Fruit fly (Drosophila melanogaster): ENCODE data around the gene CG32563.

Gene CG32563

DNA sequence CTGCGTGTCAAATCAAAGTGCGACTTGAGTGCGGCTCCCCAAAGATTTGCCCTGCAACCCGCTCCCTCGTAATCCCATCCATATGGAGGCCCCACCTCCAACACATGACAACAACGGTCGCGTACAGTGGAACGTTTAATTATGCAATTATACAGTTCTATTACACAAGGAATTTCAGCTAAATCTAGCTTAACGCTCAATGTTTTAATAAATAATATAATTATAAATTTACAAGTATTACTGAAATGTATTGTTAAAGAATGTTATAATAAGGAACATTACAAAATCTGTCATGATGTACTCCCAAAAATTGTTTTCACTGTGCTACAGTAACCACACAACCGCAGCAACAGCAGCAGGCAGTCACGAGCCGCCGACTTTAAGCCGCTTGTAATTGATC is 34.1 kb upstream of the CG32563 start (continued):
- TF ChIP-seq CG17359 (tag; optimal IDR thresholded peaks at IDR 0.05) (peak; percentile 61), CG6683 (GFP tag; optimal IDR thresholded peaks at IDR 0.05) (no peak), sob (GFP tag; IDR thresholded peaks at IDR 0.05) (no peak), E2f1 (GFP tag; IDR thresholded peaks at IDR 0.05) (0 out of 2 replicates have a peak, but pooled peaks have one; percentile 14), Xrp1 (GFP tag; IDR thresholded peaks at IDR 0.05) (peak; percentile 69), Sox102F (GFP tag; optimal IDR thresholded peaks at IDR 0.05) (peak; percentile 24), hkb (optimal IDR thresholded peaks at IDR 0.05) (no peak), hkb (GFP tag; IDR thresholded peaks at IDR 0.05) (0 out of 2 replicates have a peak, but pooled peaks have one; percentile 24), CG15601 (tag; optimal IDR thresholded peaks at IDR 0.05) (peak; percentile 40), CG18599 (GFP tag; optimal IDR thresholded peaks at IDR 0.05) (peak; percentile 7), onecut (GFP tag; IDR thresholded peaks at IDR 0.05) (no peak), H15 (GFP tag; IDR thresholded peaks at IDR 0.05) (0 out of 3 replicates have a peak, but pooled peaks have one; percentile 40), CG10979 (tag; optimal IDR thresholded peaks at IDR 0.05) (peak; percentile 51), aop (GFP tag; IDR thresholded peaks at IDR 0.05) (no peak), ind (GFP tag; optimal IDR thresholded peaks at IDR 0.05) (peak; percentile 1), ttk (GFP tag; IDR thresholded peaks at IDR 0.05) (peak; percentile 58), phol (tag; optimal IDR thresholded peaks at IDR 0.05) (peak; percentile 36), Ptx1 (GFP tag; IDR thresholded peaks at IDR 0.05) (peak; percentile 35), lab (GFP tag; optimal IDR thresholded peaks at IDR 0.05) (peak; percentile 11), CG12219 (GFP tag; optimal IDR thresholded peaks at IDR 0.05) (no peak), B-H1 (GFP tag; IDR thresholded peaks at IDR 0.05) (no peak), kni (GFP tag; optimal IDR thresholded peaks at IDR 0.05) (peak; percentile 3), CG6791 (GFP tag; IDR thresholded peaks at IDR 0.05; ENCODE audit: partially characterized antibody) (no peak), CG1792 (GFP tag; optimal IDR thresholded peaks at IDR 0.05) (no peak), Bteb2 (GFP tag; optimal IDR thresholded peaks at IDR 0.05) (no peak), nmo (GFP tag; optimal IDR thresholded peaks at IDR 0.05) (peak; percentile 32), CG4424 (GFP tag; optimal IDR thresholded peaks at IDR 0.05) (peak; percentile 5), Rx (GFP tag; IDR thresholded peaks at IDR 0.05) (peak; percentile 46; the same call in 1 of the 2 replicates), gem (tag; optimal IDR thresholded peaks at IDR 0.05) (peak; percentile 52), CG31441 (GFP tag; IDR thresholded peaks at IDR 0.05) (peak; percentile 40; the same call in 1 of the 2 replicates), HLH3B (GFP tag; IDR thresholded peaks at IDR 0.05) (0 out of 2 replicates have a peak, but pooled peaks have one; percentile 11), Hr78 (GFP tag; optimal IDR thresholded peaks at IDR 0.05) (peak in 1 of 2 experiments; percentile 5), CG12391 (tag; optimal IDR thresholded peaks at IDR 0.05) (peak; percentile 21), zfh1 (GFP tag; IDR thresholded peaks at IDR 0.05) (peak; percentile 54; the same call in 1 of the 3 replicates), bsh (GFP tag; optimal IDR thresholded peaks at IDR 0.05) (peak in 1 of 2 experiments; percentile 40), CG11504 (tag; optimal IDR thresholded peaks at IDR 0.05) (peak; percentile 49), Dad (GFP tag; optimal IDR thresholded peaks at IDR 0.05) (no peak), Asciz (GFP tag; optimal IDR thresholded peaks at IDR 0.05) (peak; percentile 20)

DNA sequence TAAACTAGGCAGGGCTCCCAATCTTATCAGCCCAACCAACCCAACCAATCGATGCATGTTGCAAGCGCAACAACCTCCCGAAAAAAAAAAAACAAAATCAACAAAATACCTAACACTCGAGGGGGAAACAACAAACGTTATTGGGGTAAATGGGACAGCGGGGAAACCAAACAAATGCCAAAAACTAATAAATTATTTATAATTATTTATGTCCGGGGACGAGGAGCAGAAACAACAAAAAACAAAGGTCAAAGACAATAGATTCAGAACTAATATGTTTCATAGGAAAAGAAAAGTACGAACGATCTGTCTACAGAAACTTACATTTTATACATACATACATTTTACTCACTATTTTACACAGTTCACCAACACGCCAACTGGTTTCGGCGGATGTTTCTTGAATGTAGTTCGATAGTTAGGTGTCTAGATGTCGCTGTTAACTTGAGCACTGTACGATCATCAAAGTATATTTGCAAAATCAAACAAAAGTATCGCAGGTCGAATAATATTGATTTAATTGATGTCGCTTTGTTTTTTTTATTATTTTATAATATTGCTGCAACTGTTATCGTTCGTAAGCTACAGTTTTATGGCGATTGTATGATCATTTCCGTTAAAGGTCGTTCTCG is 32.6 kb upstream of the CG32563 start:
- TF ChIP-seq CG10274 (GFP tag; optimal IDR thresholded peaks at IDR 0.05) = no peak
- no peak for TF ChIP-seq h (optimal IDR thresholded peaks at IDR 0.05)
- peak in 1 of 2 experiments; percentile 50 for TF ChIP-seq chif (GFP tag; optimal IDR thresholded peaks at IDR 0.05)
- TF ChIP-seq lilli (GFP tag; optimal IDR thresholded peaks at IDR 0.05) = peak; percentile 46
- TF ChIP-seq tin (GFP tag; optimal IDR thresholded peaks at IDR 0.05) = peak; percentile 21
- peak; percentile 13 for TF ChIP-seq Nf-YC (tag; optimal IDR thresholded peaks at IDR 0.05)
- peak; percentile 62; the same call in 1 of the 2 replicates for TF ChIP-seq slbo (GFP tag; IDR thresholded peaks at IDR 0.05)
- 0 out of 2 replicates have a peak, but pooled peaks have one; percentile 11 for TF ChIP-seq onecut (GFP tag; IDR thresholded peaks at IDR 0.05)
- no peak for TF ChIP-seq tap (tag; optimal IDR thresholded peaks at IDR 0.05)
- no peak for TF ChIP-seq CG16863 (GFP tag; optimal IDR thresholded peaks at IDR 0.05)
- peak; percentile 12 for TF ChIP-seq chn (GFP tag; optimal IDR thresholded peaks at IDR 0.05)
- no peak for TF ChIP-seq H15 (GFP tag; IDR thresholded peaks at IDR 0.05)
- peak; percentile 18 for TF ChIP-seq CG13424 (tag; optimal IDR thresholded peaks at IDR 0.05)
- peak; percentile 68; the same call in 1 of the 2 replicates for TF ChIP-seq NFAT (GFP tag; IDR thresholded peaks at IDR 0.05)
- peak; percentile 48; the same call in 2 of the 3 replicates for TF ChIP-seq knrl (GFP tag; IDR thresholded peaks at IDR 0.05; ENCODE audit: partially characterized antibody)
